Fruit fly (Drosophila melanogaster) whole organism, prepupa: ENCODE measurements around the gene sav.

Experiments
- CG11294 ChIP-seq: fragments of 200-800 bp; sonication (Bioruptor generic); IDR thresholded peaks from 2 replicates; pipeline ENCODE4 v1.3.6; 2022; ENCODE audit warnings: missing biosample characterization, missing genetic modification characterization
- CG11762 ChIP-seq: fragments of 200-800 bp; sonication (Bioruptor generic); optimal IDR thresholded peaks from 3 replicates; lab custom pipeline; 2016; ENCODE audit warnings: missing biosample characterization, missing genetic modification characterization; ENCODE audit not compliant: insufficient read depth
- CG1621 ChIP-seq: fragments of 200-800 bp; sonication (Bioruptor generic); optimal IDR thresholded peaks from 3 replicates; lab custom pipeline; 2018; ENCODE audit warnings: missing biosample characterization, mild to moderate bottlenecking, missing genetic modification characterization
- CG16779 ChIP-seq: fragments of 200-800 bp; sonication (Bioruptor generic); optimal IDR thresholded peaks from 3 replicates; lab custom pipeline; 2017; ENCODE audit warnings: missing biosample characterization, mild to moderate bottlenecking, missing genetic modification characterization
- CG31627 ChIP-seq: fragments of 200-800 bp; sonication (Bioruptor generic); optimal IDR thresholded peaks from 3 replicates; lab custom pipeline; 2016; ENCODE audit warnings: missing biosample characterization, missing genetic modification characterization
- CG32006 ChIP-seq: fragments of 200-800 bp; sonication (Bioruptor generic); optimal IDR thresholded peaks from 3 replicates; lab custom pipeline; 2017; ENCODE audit warnings: missing biosample characterization, mild to moderate bottlenecking, missing genetic modification characterization
- CG3919 ChIP-seq: fragments of 200-800 bp; sonication (Bioruptor generic); optimal IDR thresholded peaks from 3 replicates; lab custom pipeline; 2016; ENCODE audit warnings: missing biosample characterization, missing genetic modification characterization
- CG4318 ChIP-seq: fragments of 200-800 bp; sonication (Bioruptor generic); optimal IDR thresholded peaks from 3 replicates; lab custom pipeline; 2017; ENCODE audit warnings: missing biosample characterization, mild to moderate bottlenecking, missing genetic modification characterization
- CG6276 ChIP-seq: fragments of 200-800 bp; sonication (Bioruptor generic); optimal IDR thresholded peaks from 2 replicates; lab custom pipeline; 2017; ENCODE audit warnings: missing biosample characterization, mild to moderate bottlenecking, missing genetic modification characterization
- CG6808 ChIP-seq: fragments of 200-800 bp; sonication (Bioruptor generic); optimal IDR thresholded peaks from 3 replicates; lab custom pipeline; 2017; ENCODE audit warnings: missing biosample characterization, missing genetic modification characterization, mild to moderate bottlenecking, moderate library complexity, missing genetic modification reagents
- CG8119 ChIP-seq: fragments of 200-800 bp; sonication (Bioruptor generic); IDR thresholded peaks from 3 replicates; pipeline ENCODE4 v1.3.6; 2022; ENCODE audit warnings: missing biosample characterization, missing genetic modification characterization
- CG8319 ChIP-seq: fragments of 200-800 bp; sonication (Bioruptor generic); optimal IDR thresholded peaks from 3 replicates; lab custom pipeline; 2016; ENCODE audit warnings: missing biosample characterization, missing genetic modification characterization
- CG8632 ChIP-seq: fragments of 200-800 bp; sonication (Bioruptor generic); optimal IDR thresholded peaks from 3 replicates; lab custom pipeline; 2016; ENCODE audit warnings: missing biosample characterization, missing genetic modification characterization
- CG9139 ChIP-seq: fragments of 200-800 bp; sonication (Bioruptor generic); optimal IDR thresholded peaks from 3 replicates; lab custom pipeline; 2017; ENCODE audit warnings: missing biosample characterization, mild to moderate bottlenecking, missing genetic modification characterization
- Ets96B ChIP-seq: fragments of 200-800 bp; optimal IDR thresholded peaks from 2 replicates; lab custom pipeline; 2019; ENCODE audit warnings: missing biosample characterization, mild to moderate bottlenecking, missing genetic modification characterization, moderate library complexity
- Gug ChIP-seq: fragments of 200-800 bp; sonication (Bioruptor generic); IDR thresholded peaks from 2 replicates; pipeline ENCODE4 v1.3.6; 2022; ENCODE audit warnings: missing biosample characterization, missing genetic modification characterization
- Hr38 ChIP-seq: sonication (Bioruptor generic); optimal IDR thresholded peaks from 2 replicates; lab custom pipeline; 2016; ENCODE audit warnings: missing biosample characterization, missing genetic modification characterization
- Hr39 ChIP-seq: fragments of 200-800 bp; sonication (Bioruptor generic); optimal IDR thresholded peaks from 2 replicates; lab custom pipeline; 2016; ENCODE audit warnings: missing biosample characterization, missing genetic modification characterization
- Lpt ChIP-seq: fragments of 200-800 bp; sonication (Bioruptor generic); optimal IDR thresholded peaks from 3 replicates; lab custom pipeline; 2016; ENCODE audit warnings: missing biosample characterization, missing genetic modification characterization
- Met ChIP-seq: fragments of 200-800 bp; sonication (Bioruptor generic); optimal IDR thresholded peaks from 3 replicates; lab custom pipeline; 2016; ENCODE audit warnings: missing biosample characterization, missing genetic modification characterization
- Sox102F ChIP-seq: fragments of 200-800 bp; sonication (Bioruptor generic); optimal IDR thresholded peaks from 2 replicates; lab custom pipeline; 2016; ENCODE audit warnings: missing biosample characterization, mild to moderate bottlenecking, missing genetic modification characterization
- Sox14 ChIP-seq: fragments of 200-800 bp; sonication (Bioruptor generic); optimal IDR thresholded peaks from 3 replicates; lab custom pipeline; 2016; ENCODE audit warnings: missing biosample characterization, missing genetic modification characterization
- achi ChIP-seq: fragments of 200-800 bp; sonication (Bioruptor generic); optimal IDR thresholded peaks from 3 replicates; lab custom pipeline; 2016; ENCODE audit warnings: missing biosample characterization, missing genetic modification characterization
- acj6 ChIP-seq: fragments of 200-800 bp; sonication (Bioruptor generic); optimal IDR thresholded peaks from 3 replicates; lab custom pipeline; 2016; ENCODE audit warnings: missing biosample characterization, missing genetic modification characterization
- dsx ChIP-seq: fragments of 200-800 bp; optimal IDR thresholded peaks from 3 replicates; lab custom pipeline; 2019; ENCODE audit warnings: missing biosample characterization, mild to moderate bottlenecking, missing genetic modification characterization, moderate library complexity; ENCODE audit not compliant: poor library complexity, severe bottlenecking
- eg ChIP-seq: fragments of 200-800 bp; sonication (Bioruptor generic); IDR thresholded peaks from 3 replicates; pipeline ENCODE4 v1.3.6; 2022; ENCODE audit warnings: missing biosample characterization, missing genetic modification characterization
- esn ChIP-seq: fragments of 200-800 bp; sonication (Bioruptor generic); optimal IDR thresholded peaks from 2 replicates; lab custom pipeline; 2016; ENCODE audit warnings: missing biosample characterization, mild to moderate bottlenecking, missing genetic modification characterization, moderate library complexity
- fd59A ChIP-seq: fragments of 200-800 bp; sonication (Bioruptor generic); optimal IDR thresholded peaks from 2 replicates; lab custom pipeline; 2017; ENCODE audit warnings: missing biosample characterization, mild to moderate bottlenecking, missing genetic modification characterization, missing genetic modification reagents
- pdm3 ChIP-seq: fragments of 200-800 bp; sonication (Bioruptor generic); optimal IDR thresholded peaks from 3 replicates; lab custom pipeline; 2016; ENCODE audit warnings: missing biosample characterization, missing genetic modification characterization
- salr ChIP-seq, 2 experiments: fragments of 200-800 bp; sonication (Bioruptor generic); optimal IDR thresholded peaks; 3 replicates each; lab custom pipeline; 2016 to 2018; ENCODE audit warnings: missing biosample characterization in 2 of 2, missing genetic modification characterization in 2 of 2, mild to moderate bottlenecking in 1 of 2
- spab ChIP-seq: fragments of 200-800 bp; sonication (Bioruptor generic); optimal IDR thresholded peaks from 2 replicates; lab custom pipeline; 2017; ENCODE audit warnings: missing biosample characterization, mild to moderate bottlenecking, missing genetic modification characterization, missing genetic modification reagents
- ss ChIP-seq, 2 experiments: fragments of 200-800 bp; sonication (Bioruptor generic); optimal IDR thresholded peaks; 2 replicates in 1 of 2; 3 replicates in 1 of 2; lab custom pipeline; 2017 to 2018; ENCODE audit warnings: mild to moderate bottlenecking in 2 of 2, missing biosample characterization in 2 of 2, missing genetic modification characterization in 2 of 2, moderate library complexity in 1 of 2
- svp ChIP-seq: fragments of 200-800 bp; sonication (Bioruptor generic); peaks from one replicate; lab custom pipeline; 2016; ENCODE audit warnings: missing biosample characterization, missing genetic modification characterization
- topi ChIP-seq: fragments of 200-800 bp; sonication (Bioruptor generic); optimal IDR thresholded peaks from 3 replicates; lab custom pipeline; 2016; ENCODE audit warnings: missing biosample characterization, missing genetic modification characterization
- vri ChIP-seq: fragments of 200-800 bp; sonication (Bioruptor generic); optimal IDR thresholded peaks from 3 replicates; lab custom pipeline; 2016; ENCODE audit warnings: missing biosample characterization, mild to moderate bottlenecking, missing genetic modification characterization

The sav gene

dm6 chr3R:23061209-23061608 lies at the start of gene sav, which contains the start of gene Ublcp1:
Gene sav (minus strand): TSS chr3R:23061304.
Gene Ublcp1 (plus strand): TSS chr3R:23061493.
- TF ChIP-seq CG31627 (GFP tag; lab: Kevin White, UChicago) (peak; percentile 16), salr (GFP tag; optimal IDR thresholded peaks at IDR 0.05; lab: Kevin White, UChicago) (no peak), topi (GFP tag; lab: Kevin White, UChicago) (peak; percentile 15), Gug (GFP tag; lab: Robert Waterston, UW) (no peak), fd59A (GFP tag; lab: Kevin White, UChicago) (no peak), Met (no peak), achi (peak; percentile 91), CG16779 (tag; lab: Kevin White, UChicago) (no peak), Hr38 (GFP tag; lab: Kevin White, UChicago) (no peak), Sox14 (GFP tag; lab: Kevin White, UChicago) (peak; percentile 35), CG8632 (GFP tag; lab: Kevin White, UChicago) (no peak), CG3919 (GFP tag; lab: Kevin White, UChicago) (peak; percentile 17), acj6 (GFP tag; lab: Kevin White, UChicago) (peak; percentile 17), CG1621 (tag; lab: Kevin White, UChicago) (no peak), CG4318 (no peak), vri (GFP tag; lab: Kevin White, UChicago) (peak; percentile 11), dsx (GFP tag; lab: Kevin White, UChicago) (no peak), svp (GFP tag; lab: Kevin White, UChicago) (peak; percentile 50), CG6808 (GFP tag; lab: Kevin White, UChicago) (peak; percentile 83), ss (GFP tag; optimal IDR thresholded peaks at IDR 0.05; lab: Kevin White, UChicago) (no peak), esn (GFP tag; lab: Kevin White, UChicago) (peak; percentile 47), Sox102F (GFP tag; lab: Kevin White, UChicago) (no peak), Ets96B (tag; lab: Kevin White, UChicago) (peak; percentile 29)

DNA sequence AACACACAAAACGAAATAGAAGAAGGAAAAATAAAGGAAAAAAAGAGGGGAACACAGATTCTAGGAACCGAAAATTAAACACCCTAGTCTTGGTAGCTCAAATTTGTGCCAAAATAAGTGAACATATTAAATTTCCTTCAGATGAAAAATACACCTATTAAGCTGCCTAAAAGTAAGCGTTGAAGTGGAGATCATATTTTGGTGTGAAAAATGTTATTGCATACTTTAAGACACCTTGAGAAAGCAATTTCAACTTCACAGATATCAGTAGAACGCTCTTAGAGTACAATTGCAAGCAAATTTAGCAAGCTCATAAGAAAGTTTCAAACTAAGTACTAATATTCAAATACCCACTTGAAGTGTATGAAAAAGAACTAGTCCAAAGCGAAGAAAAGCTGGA lies 49.6 kb upstream of the sav start:
- TF ChIP-seq CG32006 (GFP tag; lab: Kevin White, UChicago), result peak; percentile 19
- TF ChIP-seq dsx (GFP tag; lab: Kevin White, UChicago), result no peak
- no peak for TF ChIP-seq Hr39 (GFP tag; lab: Kevin White, UChicago)

DNA sequence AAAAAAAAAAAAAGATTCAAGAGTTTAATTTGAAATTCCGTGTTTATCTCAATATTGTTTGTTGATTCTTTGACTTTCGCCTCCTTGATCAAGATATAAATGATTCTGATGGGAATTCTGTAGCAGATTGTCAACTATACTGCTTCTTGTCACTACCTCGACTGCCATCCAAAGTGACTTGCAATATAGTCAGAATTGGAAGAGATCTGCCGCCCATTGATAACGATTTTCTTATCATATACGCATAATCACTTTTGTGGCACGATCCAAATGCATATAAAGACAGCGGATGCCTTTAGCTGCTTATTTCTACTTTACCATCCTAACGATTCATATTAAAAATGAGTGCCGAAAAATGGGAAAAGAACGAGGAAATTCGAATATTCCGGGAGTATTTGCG lies 38.1 kb upstream of the sav start, which contains the start of gene CG6738:
CG6738 (plus strand) TSS at position 301 of the 400 bp plus-strand sequence.
- TF ChIP-seq Met, result no peak
- TF ChIP-seq pdm3 (GFP tag; lab: Kevin White, UChicago), result no peak
- no peak for TF ChIP-seq CG11294 (GFP tag; lab: Robert Waterston, UW)
- TF ChIP-seq acj6 (GFP tag; lab: Kevin White, UChicago), result no peak
- TF ChIP-seq eg, result no peak
- no peak for TF ChIP-seq CG32006 (GFP tag; lab: Kevin White, UChicago)
- no peak for TF ChIP-seq achi
- no peak for TF ChIP-seq Gug (GFP tag; lab: Robert Waterston, UW)
- no peak for TF ChIP-seq CG8119 (GFP tag; lab: Robert Waterston, UW)
- TF ChIP-seq CG6276 (GFP tag; lab: Kevin White, UChicago), result no peak
- TF ChIP-seq Lpt (GFP tag; lab: Kevin White, UChicago), result no peak
- no peak for TF ChIP-seq CG31627 (GFP tag; lab: Kevin White, UChicago)
- no peak for TF ChIP-seq CG9139
- TF ChIP-seq CG11762 (GFP tag; lab: Kevin White, UChicago), result no peak
- TF ChIP-seq CG4318, result no peak
- TF ChIP-seq spab (GFP tag; lab: Kevin White, UChicago), result no peak
- TF ChIP-seq CG8632 (GFP tag; lab: Kevin White, UChicago), result no peak
- no peak for TF ChIP-seq CG8319
